Worm (Caenorhabditis elegans) whole organism, young adult: ENCODE results near the gene prx-3.

ENCODE experiments used
- D2030.7 ChIP-seq: fragments of 200-800 bp; sonication (Bioruptor generic); IDR thresholded peaks from 2 replicates; pipeline ENCODE4 v1.3.6; 2022; ENCODE audit warnings: missing genetic modification reagents, missing genetic modification characterization, missing compliant biosample characterization
- F33H1.4 ChIP-seq: fragments of 200-800 bp; sonication (Bioruptor generic); IDR thresholded peaks from 2 replicates; pipeline ENCODE4 v1.3.6; 2022; ENCODE audit warnings: missing genetic modification reagents, missing genetic modification characterization, missing compliant biosample characterization
- F49E8.2 ChIP-seq: sonication (generic microtip); optimal IDR thresholded peaks from 3 replicates; lab custom pipeline; 2017; ENCODE audit warnings: missing genetic modification characterization, mild to moderate bottlenecking, missing compliant biosample characterization, antibody characterized with exemption, moderate library complexity; ENCODE audit not compliant: insufficient read depth
- F55B11.4 ChIP-seq: sonication (generic microtip); optimal IDR thresholded peaks from 2 replicates; lab custom pipeline; 2016; ENCODE audit warnings: missing compliant biosample characterization, missing genetic modification characterization, borderline replicate concordance; ENCODE audit not compliant: insufficient read depth
- F57C9.4 ChIP-seq: sonication (generic microtip); optimal IDR thresholded peaks from 2 replicates; lab custom pipeline; 2017; ENCODE audit warnings: mild to moderate bottlenecking, missing genetic modification characterization, missing compliant biosample characterization
- K11D2.4 ChIP-seq: fragments of 200-800 bp; sonication (Bioruptor generic); IDR thresholded peaks from 2 replicates; pipeline ENCODE4 v1.3.6; 2022; ENCODE audit warnings: missing genetic modification reagents, missing genetic modification characterization, missing compliant biosample characterization
- Y53F4B.3 ChIP-seq: fragments of 200-800 bp; sonication (Bioruptor generic); IDR thresholded peaks from 2 replicates; pipeline ENCODE4 v1.3.6; 2022; ENCODE audit warnings: missing genetic modification reagents, missing genetic modification characterization, missing compliant biosample characterization
- Y95B8A.8 ChIP-seq: fragments of 200-800 bp; sonication (Bioruptor generic); IDR thresholded peaks from 2 replicates; pipeline ENCODE4 v1.3.6; 2022; ENCODE audit warnings: missing genetic modification reagents, missing genetic modification characterization, missing compliant biosample characterization
- aptf-2 ChIP-seq: fragments of 200-800 bp; sonication (Bioruptor generic); conservative IDR thresholded peaks from 2 replicates; pipeline ENCODE4 v1.3.6; 2022; ENCODE audit warnings: missing genetic modification reagents, missing genetic modification characterization, missing compliant biosample characterization
- attf-5 ChIP-seq: fragments of 200-800 bp; sonication (Bioruptor generic); optimal IDR thresholded peaks from 2 replicates; lab custom pipeline; 2018; ENCODE audit warnings: mild to moderate bottlenecking, missing genetic modification characterization, missing compliant biosample characterization
- bed-1 ChIP-seq: fragments of 200-800 bp; sonication (Bioruptor generic); IDR thresholded peaks from 2 replicates; pipeline ENCODE4 v1.3.6; 2022; ENCODE audit warnings: missing genetic modification reagents, missing genetic modification characterization, missing compliant biosample characterization
- cebp-1 ChIP-seq, 2 experiments: fragments of 200-800 bp in 1 of 2; sonication (Bioruptor generic) in 1 of 2; sonication (generic microtip) in 1 of 2; IDR thresholded peaks in 1 of 2; optimal IDR thresholded peaks in 1 of 2; 2 replicates each; pipeline versions ENCODE4 v1.3.6 to Lab custom; 2017 to 2022; ENCODE audit warnings: missing compliant biosample characterization in 2 of 2, missing genetic modification characterization in 2 of 2, mild to moderate bottlenecking in 1 of 2, missing genetic modification reagents in 1 of 2, moderate library complexity in 1 of 2
- ceh-100 ChIP-seq: fragments of 200-800 bp; sonication (Bioruptor generic); IDR thresholded peaks from 2 replicates; pipeline ENCODE4 v1.3.6; 2022; ENCODE audit warnings: missing genetic modification reagents, missing genetic modification characterization, missing compliant biosample characterization
- ceh-27 ChIP-seq: fragments of 200-800 bp; sonication (Bioruptor generic); optimal IDR thresholded peaks from 2 replicates; lab custom pipeline; 2018; ENCODE audit warnings: mild to moderate bottlenecking, missing genetic modification characterization, moderate library complexity, missing compliant biosample characterization
- ceh-40 ChIP-seq: fragments of 200-800 bp; sonication (Bioruptor generic); IDR thresholded peaks from 2 replicates; pipeline ENCODE4 v1.3.6; 2022; ENCODE audit warnings: missing genetic modification characterization, missing compliant biosample characterization
- chd-7 ChIP-seq: sonication (generic microtip); optimal IDR thresholded peaks from 2 replicates; lab custom pipeline; 2016; ENCODE audit warnings: mild to moderate bottlenecking, missing genetic modification characterization, moderate library complexity, missing compliant biosample characterization
- die-1 ChIP-seq: sonication (generic microtip); optimal IDR thresholded peaks from 2 replicates; lab custom pipeline; 2016; ENCODE audit warnings: missing genotype, mild to moderate bottlenecking, missing genetic modification characterization, missing compliant biosample characterization
- dpff-1 ChIP-seq: sonication (generic microtip); optimal IDR thresholded peaks from 2 replicates; lab custom pipeline; 2017; ENCODE audit warnings: mild to moderate bottlenecking, missing genetic modification characterization, missing compliant biosample characterization
- efl-1 ChIP-seq: fragments of 150-350 bp; optimal IDR thresholded peaks from 2 replicates; lab custom pipeline; 2014; ENCODE audit warnings: missing biosample characterization, missing genetic modification reagents, missing genetic modification characterization
- egl-18 ChIP-seq: fragments of 200-800 bp; sonication (Bioruptor generic); IDR thresholded peaks from 2 replicates; pipeline ENCODE4 v1.3.6; 2022; ENCODE audit warnings: missing genetic modification reagents, missing genetic modification characterization, missing compliant biosample characterization
- egrh-3 ChIP-seq: fragments of 200-800 bp; sonication (Bioruptor generic); IDR thresholded peaks from 2 replicates; pipeline ENCODE4 v1.3.6; 2022; ENCODE audit warnings: missing genetic modification reagents, missing genetic modification characterization, missing compliant biosample characterization
- hlh-26 ChIP-seq: fragments of 200-800 bp; sonication (Bioruptor generic); conservative IDR thresholded peaks from 2 replicates; pipeline ENCODE4 v1.3.6; 2022; ENCODE audit warnings: missing genetic modification reagents, missing genetic modification characterization, missing compliant biosample characterization
- hmg-20 ChIP-seq: fragments of 200-800 bp; sonication (Bioruptor generic); IDR thresholded peaks from 2 replicates; pipeline ENCODE4 v1.3.6; 2022; ENCODE audit warnings: missing genetic modification reagents, missing genetic modification characterization, missing compliant biosample characterization
- hrde-1 ChIP-seq: sonication (generic microtip); optimal IDR thresholded peaks from 2 replicates; lab custom pipeline; 2016; ENCODE audit warnings: missing genetic modification characterization, mild to moderate bottlenecking, missing compliant biosample characterization, moderate library complexity, missing genotype, missing genetic modification reagents, borderline replicate concordance
- hsf-1 ChIP-seq: fragments of 200-800 bp; sonication (Bioruptor generic); IDR thresholded peaks from 2 replicates; pipeline ENCODE4 v1.3.6; 2022; ENCODE audit warnings: missing genetic modification reagents, missing genetic modification characterization, missing compliant biosample characterization
- lin-26 ChIP-seq: fragments of 200-800 bp; sonication (Bioruptor generic); IDR thresholded peaks from 2 replicates; pipeline ENCODE4 v1.3.6; 2022; ENCODE audit warnings: missing genetic modification reagents, missing genetic modification characterization, missing compliant biosample characterization
- lsl-1 ChIP-seq: fragments of 200-800 bp; sonication (Bioruptor generic); optimal IDR thresholded peaks from 2 replicates; lab custom pipeline; 2018; ENCODE audit warnings: mild to moderate bottlenecking, missing genetic modification characterization, moderate library complexity, missing compliant biosample characterization
- lsy-27 ChIP-seq: sonication (generic microtip); optimal IDR thresholded peaks from 2 replicates; lab custom pipeline; 2017; ENCODE audit warnings: missing genetic modification characterization, mild to moderate bottlenecking, missing compliant biosample characterization, antibody characterized with exemption, missing genotype, borderline replicate concordance; ENCODE audit not compliant: insufficient read depth
- madf-10 ChIP-seq: sonication (generic microtip); optimal IDR thresholded peaks from 2 replicates; lab custom pipeline; 2016; ENCODE audit warnings: mild to moderate bottlenecking, missing genetic modification characterization, missing compliant biosample characterization
- madf-3 ChIP-seq: fragments of 200-800 bp; sonication (Bioruptor generic); IDR thresholded peaks from 2 replicates; pipeline ENCODE4 v1.3.6; 2022; ENCODE audit warnings: missing genetic modification reagents, missing genetic modification characterization, missing compliant biosample characterization
- mcd-1 ChIP-seq: fragments of 200-800 bp; sonication (Bioruptor generic); IDR thresholded peaks from 2 replicates; pipeline ENCODE4 v1.3.6; 2022; ENCODE audit warnings: missing genetic modification reagents, missing genetic modification characterization, missing compliant biosample characterization
- mxl-1 ChIP-seq: sonication (generic microtip); optimal IDR thresholded peaks from 2 replicates; lab custom pipeline; 2016; ENCODE audit warnings: missing genetic modification characterization, missing compliant biosample characterization
- nfya-2 ChIP-seq: fragments of 200-800 bp; sonication (Bioruptor generic); IDR thresholded peaks from 2 replicates; pipeline ENCODE4 v1.3.6; 2022; ENCODE audit warnings: missing genetic modification reagents, missing genetic modification characterization, missing compliant biosample characterization
- nfyb-1 ChIP-seq: fragments of 200-800 bp; sonication (Bioruptor generic); IDR thresholded peaks from 2 replicates; pipeline ENCODE4 v1.3.6; 2022; ENCODE audit warnings: missing genetic modification reagents, missing genetic modification characterization, missing compliant biosample characterization
- nhr-27 ChIP-seq: fragments of 200-800 bp; sonication (Bioruptor generic); optimal IDR thresholded peaks from 2 replicates; lab custom pipeline; 2018; ENCODE audit warnings: mild to moderate bottlenecking, missing genetic modification characterization, moderate library complexity, missing compliant biosample characterization
- nhr-80 ChIP-seq: sonication (generic microtip); optimal IDR thresholded peaks from 2 replicates; lab custom pipeline; 2016; ENCODE audit warnings: missing genetic modification characterization, missing compliant biosample characterization
- rpc-1 ChIP-seq, 2 experiments: fragments of 150-350 bp in 1 of 2; sonication (generic microtip) in 1 of 2; optimal IDR thresholded peaks; 2 replicates each; lab custom pipeline; 2014 to 2018; ENCODE audit warnings: missing biosample characterization in 1 of 2, missing genetic modification characterization in 1 of 2, missing genetic modification reagents in 1 of 2, missing genotype in 1 of 2
- snpc-3.4 ChIP-seq: sonication (generic microtip); optimal IDR thresholded peaks from 2 replicates; lab custom pipeline; 2017; ENCODE audit warnings: missing genetic modification characterization, mild to moderate bottlenecking, missing compliant biosample characterization, antibody characterized with exemption, moderate library complexity, missing genotype, missing genetic modification reagents
- somi-1 ChIP-seq: fragments of 200-800 bp; sonication (Bioruptor generic); optimal IDR thresholded peaks from 2 replicates; lab custom pipeline; 2018; ENCODE audit warnings: mild to moderate bottlenecking, missing genetic modification characterization, missing compliant biosample characterization
- tbx-9 ChIP-seq: sonication (generic microtip); optimal IDR thresholded peaks from 2 replicates; lab custom pipeline; 2016; ENCODE audit warnings: borderline replicate concordance, missing genetic modification characterization, inconsistent platforms, missing compliant biosample characterization
- unc-130 ChIP-seq: sonication (generic microtip); optimal IDR thresholded peaks from 2 replicates; lab custom pipeline; 2016; ENCODE audit warnings: missing genetic modification reagents, missing genetic modification characterization, missing compliant biosample characterization
- xnd-1 ChIP-seq: sonication (generic microtip); optimal IDR thresholded peaks from 2 replicates; lab custom pipeline; 2016; ENCODE audit warnings: missing genotype, missing genetic modification reagents, missing genetic modification characterization, missing compliant biosample characterization
- zim-3 ChIP-seq: sonication (generic microtip); optimal IDR thresholded peaks from 2 replicates; lab custom pipeline; 2017; ENCODE audit warnings: mild to moderate bottlenecking, missing genetic modification characterization, moderate library complexity, missing compliant biosample characterization
- ztf-22 ChIP-seq: fragments of 200-800 bp; sonication (Bioruptor generic); optimal IDR thresholded peaks from 2 replicates; lab custom pipeline; 2018; ENCODE audit warnings: mild to moderate bottlenecking, missing genetic modification characterization, moderate library complexity, missing compliant biosample characterization
- ztf-28 ChIP-seq: fragments of 200-800 bp; sonication (Bioruptor generic); IDR thresholded peaks from 2 replicates; pipeline ENCODE4 v1.3.6; 2022; ENCODE audit warnings: missing genetic modification reagents, missing genetic modification characterization, missing compliant biosample characterization
- ztf-3 ChIP-seq: fragments of 200-800 bp; sonication (Bioruptor generic); optimal IDR thresholded peaks from 2 replicates; lab custom pipeline; 2018; ENCODE audit warnings: mild to moderate bottlenecking, missing genetic modification characterization, missing compliant biosample characterization

prx-3 gene

ce11 chrX:6091967-6092366 lies 20.8 kb downstream of the prx-3 start, which contains the start of gene hsp-3 (continued):
- TF ChIP-seq cebp-1 (GFP tag; IDR thresholded peaks at IDR 0.05; lab: Robert Waterston, UW): peak; percentile 84
- TF ChIP-seq cebp-1 (tag; optimal IDR thresholded peaks at IDR 0.05; lab: Kevin White, UChicago): peak; percentile 93
- peak; percentile 94 for TF ChIP-seq egrh-3
- TF ChIP-seq Y53F4B.3 (GFP tag; lab: Robert Waterston, UW): no peak
- peak; percentile 13 for TF ChIP-seq lsl-1 (GFP tag; lab: Kevin White, UChicago)
- peak; percentile 92 for TF ChIP-seq mcd-1 (GFP tag; lab: Robert Waterston, UW)
- no peak for TF ChIP-seq efl-1 (GFP tag; lab: Kevin White, UChicago)
- peak; percentile 93 for TF ChIP-seq ztf-22 (GFP tag; lab: Kevin White, UChicago)
- TF ChIP-seq ceh-100 (GFP tag; lab: Robert Waterston, UW): no peak
- peak; percentile 35; the same call in 1 of the 2 replicates for TF ChIP-seq aptf-2 (GFP tag; lab: Robert Waterston, UW)
- peak; percentile 98 for TF ChIP-seq ceh-27
- no peak for TF ChIP-seq lsy-27 (tag; lab: Kevin White, UChicago)
- peak; percentile 100 for TF ChIP-seq nfyb-1 (GFP tag; lab: Robert Waterston, UW)
- TF ChIP-seq K11D2.4: peak; percentile 93
- peak; percentile 65 for TF ChIP-seq die-1
- peak; percentile 100 for TF ChIP-seq nhr-80
- peak; percentile 85; the same call in 1 of the 2 replicates for TF ChIP-seq Y95B8A.8 (GFP tag; lab: Robert Waterston, UW)
- TF ChIP-seq hsf-1 (GFP tag; lab: Robert Waterston, UW): no peak
- no peak for TF ChIP-seq hlh-26 (GFP tag; lab: Robert Waterston, UW)
- peak; percentile 13; the same call in 1 of the 2 replicates for TF ChIP-seq F33H1.4 (GFP tag; lab: Robert Waterston, UW)
- TF ChIP-seq somi-1 (GFP tag; lab: Kevin White, UChicago): peak; percentile 85
- peak; percentile 83 for TF ChIP-seq zim-3 (tag; lab: Kevin White, UChicago)
- no peak for TF ChIP-seq unc-130 (GFP tag; lab: Kevin White, UChicago)
- 0 out of 2 replicates have a peak, but pooled peaks have one; percentile 50 for TF ChIP-seq ceh-40 (GFP tag; lab: Robert Waterston, UW)
- no peak for TF ChIP-seq hmg-20 (GFP tag; lab: Robert Waterston, UW)
- peak; percentile 97 for TF ChIP-seq madf-3 (GFP tag; lab: Robert Waterston, UW)
- peak; percentile 11 for TF ChIP-seq F57C9.4
- TF ChIP-seq egl-18 (GFP tag; lab: Robert Waterston, UW): peak; percentile 82; the same call in 1 of the 2 replicates
- TF ChIP-seq madf-10 (tag; lab: Kevin White, UChicago): peak; percentile 93
- 0 out of 2 replicates have a peak, but pooled peaks have one; percentile 31 for TF ChIP-seq D2030.7 (GFP tag; lab: Robert Waterston, UW)
- TF ChIP-seq mxl-1 (tag; lab: Kevin White, UChicago): no peak
- TF ChIP-seq tbx-9 (tag; lab: Kevin White, UChicago): no peak
- TF ChIP-seq snpc-3.4: no peak
- TF ChIP-seq F49E8.2 (tag; lab: Kevin White, UChicago): no peak
- TF ChIP-seq ztf-3 (GFP tag; lab: Kevin White, UChicago): peak; percentile 85
- peak; percentile 1 for TF ChIP-seq hrde-1
- TF ChIP-seq nfya-2 (GFP tag; lab: Robert Waterston, UW): peak; percentile 99
- TF ChIP-seq bed-1 (GFP tag; lab: Robert Waterston, UW): no peak
- no peak for TF ChIP-seq xnd-1 (tag; lab: Kevin White, UChicago)
- peak; percentile 96 for TF ChIP-seq chd-7 (tag; lab: Kevin White, UChicago)
- TF ChIP-seq F55B11.4 (tag; lab: Kevin White, UChicago): no peak
- TF ChIP-seq dpff-1: no peak
- TF ChIP-seq attf-5 (GFP tag; lab: Kevin White, UChicago): peak; percentile 96
- TF ChIP-seq rpc-1 (optimal IDR thresholded peaks at IDR 0.05; lab: Kevin White, UChicago): no peak
- no peak for TF ChIP-seq rpc-1 (tag; optimal IDR thresholded peaks at IDR 0.05; lab: Kevin White, UChicago)
- TF ChIP-seq lin-26 (GFP tag; lab: Robert Waterston, UW): peak; percentile 90
- TF ChIP-seq ztf-28: 0 out of 2 replicates have a peak, but pooled peaks have one; percentile 62
- TF ChIP-seq nhr-27 (tag; lab: Kevin White, UChicago): no peak
